Worm (Caenorhabditis elegans) whole organism, mixed stage, embryonic: ENCODE data around the gene cls-2.

Experiments
- M03D4.4 ChIP-seq: sonication (generic microtip); optimal IDR thresholded peaks from 2 replicates; lab custom pipeline; 2017; ENCODE audit warnings: mild to moderate bottlenecking, missing genetic modification characterization, missing compliant biosample characterization
- bed-3 ChIP-seq: fragments of 200-800 bp; sonication (Bioruptor generic); optimal IDR thresholded peaks from 3 replicates; lab custom pipeline; 2018; ENCODE audit warnings: mild to moderate bottlenecking, missing genetic modification characterization, moderate library complexity, missing compliant biosample characterization
- blmp-1 ChIP-seq: fragments of 150-350 bp; optimal IDR thresholded peaks from 2 replicates; lab custom pipeline; 2014; ENCODE audit warnings: missing biosample characterization, missing genetic modification characterization
- ceh-39 ChIP-seq: fragments of 150-350 bp; optimal IDR thresholded peaks from 2 replicates; lab custom pipeline; 2014; ENCODE audit warnings: missing biosample characterization, missing genetic modification characterization
- ceh-43 ChIP-seq: fragments of 200-800 bp; sonication (Bioruptor generic); optimal IDR thresholded peaks from 2 replicates; lab custom pipeline; 2018; ENCODE audit warnings: mild to moderate bottlenecking, missing genetic modification characterization, moderate library complexity, missing compliant biosample characterization
- ceh-83 ChIP-seq: fragments of 200-800 bp; sonication (Bioruptor generic); optimal IDR thresholded peaks from 2 replicates; lab custom pipeline; 2018; ENCODE audit warnings: mild to moderate bottlenecking, missing genetic modification characterization, missing compliant biosample characterization
- ces-1 ChIP-seq: fragments of 150-350 bp; optimal IDR thresholded peaks from 2 replicates; lab custom pipeline; 2014; ENCODE audit warnings: missing biosample characterization, missing genetic modification reagents, missing genetic modification characterization
- cnd-1 ChIP-seq: fragments of 200-800 bp; sonication (Bioruptor generic); optimal IDR thresholded peaks from 2 replicates; lab custom pipeline; 2018; ENCODE audit warnings: mild to moderate bottlenecking, missing genetic modification characterization, missing compliant biosample characterization
- drap-1 ChIP-seq: fragments of 200-800 bp; sonication (Bioruptor generic); optimal IDR thresholded peaks from 3 replicates; lab custom pipeline; 2018; ENCODE audit warnings: mild to moderate bottlenecking, missing genetic modification characterization, missing compliant biosample characterization
- elt-3 ChIP-seq: fragments of 150-350 bp; optimal IDR thresholded peaks from 2 replicates; lab custom pipeline; 2014; ENCODE audit warnings: missing biosample characterization, missing genetic modification characterization
- flh-1 ChIP-seq: fragments of 200-800 bp; sonication (Bioruptor generic); optimal IDR thresholded peaks from 2 replicates; lab custom pipeline; 2018; ENCODE audit warnings: mild to moderate bottlenecking, missing genetic modification characterization, moderate library complexity, missing compliant biosample characterization
- ham-2 ChIP-seq: fragments of 200-800 bp; sonication (Bioruptor generic); optimal IDR thresholded peaks from 2 replicates; lab custom pipeline; 2018; ENCODE audit warnings: mild to moderate bottlenecking, missing genetic modification characterization, missing compliant biosample characterization
- hlh-1 ChIP-seq: fragments of 150-350 bp; optimal IDR thresholded peaks from 2 replicates; lab custom pipeline; 2014; ENCODE audit warnings: missing biosample characterization, missing genetic modification reagents, missing genetic modification characterization
- lin-13 ChIP-seq: fragments of 150-350 bp; optimal IDR thresholded peaks from 2 replicates; lab custom pipeline; 2014; ENCODE audit warnings: missing biosample characterization, missing genetic modification characterization
- lsy-2 ChIP-seq: fragments of 150-350 bp; optimal IDR thresholded peaks from 2 replicates; lab custom pipeline; 2014; ENCODE audit warnings: missing biosample characterization, missing genetic modification characterization
- mep-1 ChIP-seq: fragments of 150-350 bp; optimal IDR thresholded peaks from 2 replicates; lab custom pipeline; 2017; ENCODE audit warnings: missing biosample characterization, missing genetic modification reagents, missing genetic modification characterization, inconsistent platforms
- mls-2 ChIP-seq: sonication (generic microtip); optimal IDR thresholded peaks from 2 replicates; lab custom pipeline; 2016; ENCODE audit warnings: mild to moderate bottlenecking, missing genetic modification characterization, moderate library complexity, missing compliant biosample characterization
- nhr-237 ChIP-seq: fragments of 150-350 bp; optimal IDR thresholded peaks from 2 replicates; lab custom pipeline; 2014; ENCODE audit warnings: missing biosample characterization, missing genetic modification characterization
- nhr-28 ChIP-seq: fragments of 150-350 bp; optimal IDR thresholded peaks from 2 replicates; lab custom pipeline; 2014; ENCODE audit warnings: missing biosample characterization, missing genetic modification characterization
- nhr-76 ChIP-seq: sonication (generic microtip); optimal IDR thresholded peaks from 2 replicates; lab custom pipeline; 2017; ENCODE audit warnings: missing biosample characterization, missing genetic modification characterization
- pha-4 ChIP-seq: fragments of 150-350 bp; optimal IDR thresholded peaks from 2 replicates; lab custom pipeline; 2018; ENCODE audit warnings: missing biosample characterization, missing genetic modification reagents, missing genetic modification characterization
- sem-2 ChIP-seq: fragments of 200-800 bp; sonication (Bioruptor generic); optimal IDR thresholded peaks from 2 replicates; lab custom pipeline; 2018; ENCODE audit warnings: mild to moderate bottlenecking, missing genetic modification characterization, missing compliant biosample characterization
- snpc-4 ChIP-seq: fragments of 150-350 bp; optimal IDR thresholded peaks from 2 replicates; lab custom pipeline; 2014; ENCODE audit warnings: missing biosample characterization, missing genetic modification characterization
- tbx-8 ChIP-seq: fragments of 200-800 bp; sonication (Bioruptor generic); optimal IDR thresholded peaks from 2 replicates; lab custom pipeline; 2018; ENCODE audit warnings: mild to moderate bottlenecking, missing genetic modification characterization, moderate library complexity, missing compliant biosample characterization
- unc-120 ChIP-seq: sonication (generic microtip); optimal IDR thresholded peaks from 2 replicates; lab custom pipeline; 2017; ENCODE audit warnings: missing genetic modification characterization, missing compliant biosample characterization; ENCODE audit not compliant: poor library complexity, severe bottlenecking
- unc-62 ChIP-seq: fragments of 150-350 bp; optimal IDR thresholded peaks from 2 replicates; lab custom pipeline; 2014; ENCODE audit warnings: missing biosample characterization, missing genetic modification reagents, missing genetic modification characterization
- zip-8 ChIP-seq: fragments of 150-350 bp; optimal IDR thresholded peaks from 2 replicates; lab custom pipeline; 2014; ENCODE audit warnings: missing biosample characterization, missing genetic modification characterization
- ztf-11 ChIP-seq: fragments of 150-350 bp; optimal IDR thresholded peaks from 2 replicates; lab custom pipeline; 2014; ENCODE audit warnings: missing biosample characterization, missing genetic modification characterization

The cls-2 gene

ce11 chrIII:9089325-9089823 lies 34.5 kb downstream of the cls-2 start, which contains the start of the genes mccc-2 and mrpl-44:
Gene mccc-2, minus strand, starts transcription at chrIII:9089375.
Gene mrpl-44, minus strand, starts transcription at chrIII:9089375.
- TF ChIP-seq ceh-43 (no peak), pha-4 (tag; lab: Kevin White, UChicago) (no peak), ztf-11 (no peak), drap-1 (GFP tag; lab: Kevin White, UChicago) (no peak), zip-8 (tag; lab: Kevin White, UChicago) (no peak), ceh-39 (tag; lab: Kevin White, UChicago) (no peak), snpc-4 (tag; lab: Kevin White, UChicago) (no peak), flh-1 (GFP tag; lab: Kevin White, UChicago) (no peak), lsy-2 (no peak), M03D4.4 (tag; lab: Kevin White, UChicago) (no peak), ceh-83 (GFP tag; lab: Kevin White, UChicago) (no peak)

- TF ChIP-seq nhr-28 (no peak), lin-13 (tag; lab: Kevin White, UChicago) (no peak), hlh-1 (tag; lab: Kevin White, UChicago) (no peak), snpc-4 (tag; lab: Kevin White, UChicago) (no peak)
These were observed 36.8 kb downstream of the cls-2 start, which contains the start of gene glp-1 for ce11 chrIII:9091392-9092291. Gene glp-1, plus strand, starts transcription at chrIII:9092241.

ce11 chrIII:9101212-9101611 lies 46.4 kb downstream of the cls-2 start, which contains the start of gene ZK507.1:
Gene ZK507.1, minus strand, starts transcription at chrIII:9101312.
- TF ChIP-seq ces-1 (GFP tag; lab: Kevin White, UChicago) (no peak), mls-2 (tag; lab: Kevin White, UChicago) (no peak), ceh-83 (GFP tag; lab: Kevin White, UChicago) (no peak), sem-2 (GFP tag; lab: Kevin White, UChicago) (no peak), ham-2 (no peak), flh-1 (GFP tag; lab: Kevin White, UChicago) (no peak), M03D4.4 (tag; lab: Kevin White, UChicago) (no peak), unc-62 (no peak), elt-3 (no peak), nhr-28 (no peak), bed-3 (no peak), hlh-1 (tag; lab: Kevin White, UChicago) (no peak), mep-1 (tag; lab: Kevin White, UChicago) (no peak)

DNA sequence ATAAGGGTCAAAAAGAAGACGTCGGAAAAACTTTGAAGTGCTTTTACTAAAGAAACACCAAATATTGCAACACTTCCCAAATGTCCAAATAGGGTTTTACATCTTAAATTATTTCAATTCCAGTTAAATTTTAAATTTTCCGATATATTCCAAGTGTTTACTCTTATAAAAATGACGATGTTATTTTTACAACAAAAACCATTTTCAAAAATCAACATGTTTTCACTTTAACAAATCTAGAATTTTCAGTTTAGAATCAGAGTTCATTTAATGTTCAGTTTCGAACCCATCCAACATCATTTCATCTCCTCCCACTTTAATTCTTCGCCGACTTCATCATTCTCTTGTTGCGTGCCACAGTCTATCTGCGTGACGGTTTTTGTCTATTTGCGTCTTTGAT lies 48.8 kb downstream of the cls-2 start, which contains the start of gene dos-1:
Gene dos-1 (plus strand): TSS at position 301 of the 400 bp plus-strand sequence.
- no peak for TF ChIP-seq nhr-237
- no peak for TF ChIP-seq blmp-1 (tag; lab: Kevin White, UChicago)
- no peak for TF ChIP-seq ztf-11
- TF ChIP-seq nhr-76 = no peak
- no peak for TF ChIP-seq nhr-28
- TF ChIP-seq cnd-1 (tag; lab: Kevin White, UChicago) = no peak
- no peak for TF ChIP-seq bed-3
- TF ChIP-seq lsy-2 = no peak
- TF ChIP-seq, all 35 proteins: peak for 0

- TF ChIP-seq ham-2 (peak; percentile 41), sem-2 (GFP tag; lab: Kevin White, UChicago) (peak; percentile 71), flh-1 (GFP tag; lab: Kevin White, UChicago) (peak; percentile 6), lsy-2 (no peak), cnd-1 (tag; lab: Kevin White, UChicago) (peak; percentile 79), drap-1 (GFP tag; lab: Kevin White, UChicago) (peak; percentile 69), unc-120 (tag; lab: Kevin White, UChicago) (peak; percentile 20), tbx-8 (GFP tag; lab: Kevin White, UChicago) (peak; percentile 58), elt-3 (no peak), ceh-83 (GFP tag; lab: Kevin White, UChicago) (peak; percentile 20), M03D4.4 (tag; lab: Kevin White, UChicago) (peak; percentile 74), ceh-43 (peak; percentile 18), lin-13 (tag; lab: Kevin White, UChicago) (no peak)
- TF ChIP-seq, all 35 proteins: peak for 10
These were observed 49.2 kb downstream of the cls-2 start for ce11 chrIII:9104060-9104459.
